Worm (Caenorhabditis elegans): ENCODE results near the gene cyn-2.

Gene cyn-2

ce11 chrIII:13742028-13742427 is 49.6 kb downstream of the cyn-2 start:
- no peak for TF ChIP-seq lir-1 (GFP tag; conservative IDR thresholded peaks at IDR 0.05)
- no peak for TF ChIP-seq Y56A3A.18 (GFP tag; IDR thresholded peaks at IDR 0.05)
- no peak for TF ChIP-seq nhr-90 (tag; optimal IDR thresholded peaks at IDR 0.05)
- no peak for TF ChIP-seq zim-3 (tag; optimal IDR thresholded peaks at IDR 0.05)
- TF ChIP-seq hsf-1 (GFP tag; IDR thresholded peaks at IDR 0.05): no peak
- no peak for TF ChIP-seq ztf-22 (GFP tag; optimal IDR thresholded peaks at IDR 0.05)
- no peak for TF ChIP-seq unc-62 (GFP tag; optimal IDR thresholded peaks at IDR 0.05)
